Fruit fly (Drosophila melanogaster): ENCODE measurements around the gene Abd-B.

Gene Abd-B

DNA sequence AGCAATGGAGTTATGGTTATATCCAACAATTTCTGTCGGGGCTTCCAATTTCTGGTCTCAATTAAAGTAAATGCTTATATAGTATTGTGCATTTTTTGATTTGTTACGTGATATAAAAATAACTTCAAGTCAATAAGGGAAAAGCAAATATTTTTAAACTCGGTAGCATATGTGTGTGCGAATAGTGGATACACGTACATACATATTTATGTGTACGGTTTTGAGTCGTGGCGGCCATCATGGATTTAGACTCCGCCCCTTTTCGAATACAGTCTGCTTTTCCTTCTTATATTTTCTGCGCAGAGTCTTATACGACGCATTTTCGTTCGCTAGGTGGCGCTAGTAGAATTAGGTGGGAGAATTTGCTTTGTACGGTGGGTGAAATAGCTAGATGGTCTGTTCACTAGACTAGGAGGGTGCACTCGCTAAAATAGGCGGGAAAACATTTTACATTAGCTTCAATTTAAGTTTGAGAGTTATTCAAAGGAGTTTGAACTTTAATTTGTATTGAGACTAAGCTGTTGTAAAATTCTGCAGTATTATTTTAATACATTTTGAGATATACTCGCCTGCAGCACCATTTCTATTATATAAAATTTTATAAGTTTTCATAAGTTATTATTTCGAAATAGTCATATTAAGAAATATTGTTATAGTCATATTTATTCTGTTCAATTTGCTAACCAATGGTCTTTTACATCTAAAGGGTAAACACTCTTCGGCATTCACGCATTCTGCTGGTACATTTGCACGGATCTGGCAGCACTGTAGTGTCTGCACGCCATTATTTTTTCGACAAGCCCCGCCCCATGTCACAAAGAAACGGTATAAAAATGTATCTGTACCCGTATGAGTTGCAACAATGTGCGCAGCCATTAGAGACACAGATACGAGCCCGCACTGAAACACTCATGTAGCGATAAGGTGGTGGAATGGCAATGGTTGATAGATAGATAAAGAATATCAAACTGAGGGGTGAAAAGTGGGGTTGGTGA is 2.4 kb downstream of the Abd-B start (continued):
- TF ChIP-seq tio (GFP tag; optimal IDR thresholded peaks at IDR 0.05) (peak; percentile 31), CG11695 (GFP tag; IDR thresholded peaks at IDR 0.05) (peak; percentile 54; the same call in 1 of the 3 replicates), bcd (GFP tag; optimal IDR thresholded peaks at IDR 0.05) (peak; percentile 67), Deaf1 (tag; optimal IDR thresholded peaks at IDR 0.05) (no peak), HmgZ (tag; optimal IDR thresholded peaks at IDR 0.05) (peak; percentile 35), cg (GFP tag; optimal IDR thresholded peaks at IDR 0.05) (peak; percentile 97), CoRest (tag; optimal IDR thresholded peaks at IDR 0.05) (peak; percentile 83), CG16813 (GFP tag; IDR thresholded peaks at IDR 0.05; ENCODE audit: partially characterized antibody) (0 out of 3 replicates have a peak, but pooled peaks have one; percentile 22), CG18764 (GFP tag; optimal IDR thresholded peaks at IDR 0.05) (peak; percentile 48), mam (GFP tag; optimal IDR thresholded peaks at IDR 0.05) (peak; percentile 34), CG7556 (GFP tag; optimal IDR thresholded peaks at IDR 0.05) (no peak), mld (GFP tag; IDR thresholded peaks at IDR 0.05; ENCODE audit: partially characterized antibody) (0 out of 3 replicates have a peak, but pooled peaks have one; percentile 36), CG7372 (GFP tag; IDR thresholded peaks at IDR 0.05) (peak; percentile 50; the same call in 1 of the 2 replicates), CG6689 (GFP tag; IDR thresholded peaks at IDR 0.05) (peak; percentile 44), h (optimal IDR thresholded peaks at IDR 0.05) (no peak), Gsc (GFP tag; IDR thresholded peaks at IDR 0.05) (no peak), CG32767 (GFP tag; IDR thresholded peaks at IDR 0.05) (peak; percentile 91), NFAT (GFP tag; IDR thresholded peaks at IDR 0.05) (peak; percentile 69; the same call in 1 of the 2 replicates), CG9215 (GFP tag; IDR thresholded peaks at IDR 0.05) (peak; percentile 31; the same call in 1 of the 2 replicates), Ada2b (GFP tag; IDR thresholded peaks at IDR 0.05) (peak; percentile 44; the same call in 1 of the 2 replicates), ken (GFP tag; IDR thresholded peaks at IDR 0.05) (peak; percentile 64; the same call in 1 of the 3 replicates), CG34224 (GFP tag; IDR thresholded peaks at IDR 0.05; ENCODE audit: partially characterized antibody) (no peak), zen (tag; optimal IDR thresholded peaks at IDR 0.05) (peak; percentile 42), ind (GFP tag; optimal IDR thresholded peaks at IDR 0.05) (peak; percentile 54), CG14965 (GFP tag; optimal IDR thresholded peaks at IDR 0.05; ENCODE audit: borderline replicate concordance) (no peak), CG9609 (GFP tag; optimal IDR thresholded peaks at IDR 0.05) (no peak), CG8765 (GFP tag; IDR thresholded peaks at IDR 0.05) (0 out of 2 replicates have a peak, but pooled peaks have one; percentile 30), sens (GFP tag) (peak; percentile 87), chn (GFP tag; optimal IDR thresholded peaks at IDR 0.05) (peak; percentile 45), ATbp (GFP tag; optimal IDR thresholded peaks at IDR 0.05) (peak; percentile 57), twi (tag; optimal IDR thresholded peaks at IDR 0.05) (peak; percentile 15), CG8290 (GFP tag; optimal IDR thresholded peaks at IDR 0.05) (peak; percentile 23), CG8290 (tag; optimal IDR thresholded peaks at IDR 0.05) (no peak), org-1 (GFP tag; optimal IDR thresholded peaks at IDR 0.05) (peak; percentile 24), Hand (GFP tag; optimal IDR thresholded peaks at IDR 0.05) (no peak), Gug (GFP tag; IDR thresholded peaks at IDR 0.05) (peak; percentile 62; the same call in 3 of the 4 replicates), CG31441 (GFP tag; IDR thresholded peaks at IDR 0.05) (peak; percentile 84), CG8359 (GFP tag; optimal IDR thresholded peaks at IDR 0.05; ENCODE audit: borderline replicate concordance) (peak; percentile 11), CG12236 (GFP tag; optimal IDR thresholded peaks at IDR 0.05) (no peak), NC2β (GFP tag; optimal IDR thresholded peaks at IDR 0.05) (no peak), sug (tag; optimal IDR thresholded peaks at IDR 0.05) (no peak), nerfin-1 (tag; optimal IDR thresholded peaks at IDR 0.05) (peak; percentile 62), ewg (GFP tag; optimal IDR thresholded peaks at IDR 0.05) (peak; percentile 64), gsb-n (tag; optimal IDR thresholded peaks at IDR 0.05) (peak; percentile 54), CG3407 (GFP tag; optimal IDR thresholded peaks at IDR 0.05) (peak; percentile 50), lilli (GFP tag; optimal IDR thresholded peaks at IDR 0.05) (peak; percentile 67), Chrac-16 (GFP tag; optimal IDR thresholded peaks at IDR 0.05) (peak; percentile 42), CG16815 (GFP tag; optimal IDR thresholded peaks at IDR 0.05) (peak; percentile 2)

All from whole organism, embryonic.